Fruit fly (Drosophila melanogaster): ENCODE results near the gene CG11626.

Gene CG11626

dm6 chr3R:19460409-19461217 lies 51.9 kb downstream of the CG11626 start, which contains the start of gene Dys:
Gene Dys, plus strand, starts transcription at chr3R:19461085.
- TF ChIP-seq NFAT (GFP tag; IDR thresholded peaks at IDR 0.05) (no peak), rib (GFP tag; IDR thresholded peaks at IDR 0.05) (peak; percentile 86), Opbp (GFP tag; IDR thresholded peaks at IDR 0.05; ENCODE audit: partially characterized antibody) (no peak), gcm (GFP tag; optimal IDR thresholded peaks at IDR 0.05) (peak; percentile 80), pho (GFP tag; optimal IDR thresholded peaks at IDR 0.05) (peak; percentile 87), CG11247 (GFP tag; IDR thresholded peaks at IDR 0.05) (no peak), HmgZ (tag; optimal IDR thresholded peaks at IDR 0.05) (peak; percentile 91), Hand (GFP tag; optimal IDR thresholded peaks at IDR 0.05) (peak; percentile 74), HmgD (GFP tag; optimal IDR thresholded peaks at IDR 0.05) (peak; percentile 44), lbe (GFP tag; optimal IDR thresholded peaks at IDR 0.05) (peak; percentile 78), wdn (GFP tag; IDR thresholded peaks at IDR 0.05) (peak; percentile 87), CG17328 (GFP tag; IDR thresholded peaks at IDR 0.05) (peak; percentile 82; the same call in 1 of the 2 replicates), MBD-R2 (GFP tag; IDR thresholded peaks at IDR 0.05) (peak; percentile 70; the same call in 1 of the 2 replicates), CG12942 (GFP tag; optimal IDR thresholded peaks at IDR 0.05) (peak; percentile 60), Tbp (GFP tag; optimal IDR thresholded peaks at IDR 0.05) (no peak), tgo (GFP tag; IDR thresholded peaks at IDR 0.05) (peak; percentile 87), CG31224 (GFP tag; IDR thresholded peaks at IDR 0.05) (peak; percentile 81), CG12299 (tag; optimal IDR thresholded peaks at IDR 0.05) (peak; percentile 62), D19A (tag; optimal IDR thresholded peaks at IDR 0.05) (peak; percentile 88), pnt (GFP tag; optimal IDR thresholded peaks at IDR 0.05) (peak; percentile 80), kah (GFP tag; optimal IDR thresholded peaks at IDR 0.05) (peak; percentile 56), CG16863 (GFP tag; optimal IDR thresholded peaks at IDR 0.05) (peak; percentile 79), dmrt99B (tag; optimal IDR thresholded peaks at IDR 0.05) (peak; percentile 91), sqz (GFP tag; optimal IDR thresholded peaks at IDR 0.05) (peak; percentile 52), CG42726 (GFP tag; IDR thresholded peaks at IDR 0.05; ENCODE audit: partially characterized antibody) (no peak), CG16813 (GFP tag; IDR thresholded peaks at IDR 0.05; ENCODE audit: partially characterized antibody) (no peak), usp (GFP tag; optimal IDR thresholded peaks at IDR 0.05) (no peak), Hr51 (GFP tag; optimal IDR thresholded peaks at IDR 0.05) (peak; percentile 53 to 84), gce (GFP tag; IDR thresholded peaks at IDR 0.05) (no peak), pros (GFP tag; optimal IDR thresholded peaks at IDR 0.05) (no peak), fru (optimal IDR thresholded peaks at IDR 0.05) (no peak), bab2 (GFP tag; optimal IDR thresholded peaks at IDR 0.05) (peak; percentile 86), dysf (GFP tag; IDR thresholded peaks at IDR 0.05) (peak; percentile 85), CG12104 (GFP tag; optimal IDR thresholded peaks at IDR 0.05) (peak; percentile 82), CG13624 (GFP tag; optimal IDR thresholded peaks at IDR 0.05) (peak; percentile 87), CG13424 (tag; optimal IDR thresholded peaks at IDR 0.05) (peak; percentile 89), CG10543 (GFP tag; optimal IDR thresholded peaks at IDR 0.05) (no peak), insv (GFP tag; optimal IDR thresholded peaks at IDR 0.05) (no peak), oc (tag; optimal IDR thresholded peaks at IDR 0.05) (peak; percentile 87), ATbp (GFP tag; optimal IDR thresholded peaks at IDR 0.05) (peak; percentile 75), Spps (tag; optimal IDR thresholded peaks at IDR 0.05) (peak; percentile 71), dmrt11E (tag; optimal IDR thresholded peaks at IDR 0.05) (peak; percentile 86), CG15011 (GFP tag; optimal IDR thresholded peaks at IDR 0.05) (peak; percentile 75), cg (GFP tag; optimal IDR thresholded peaks at IDR 0.05) (no peak), trh (GFP tag; optimal IDR thresholded peaks at IDR 0.05) (peak; percentile 63), HLH4C (GFP tag; IDR thresholded peaks at IDR 0.05; ENCODE audit: partially characterized antibody) (no peak), chm (GFP tag; IDR thresholded peaks at IDR 0.05) (no peak), CG17829 (tag; optimal IDR thresholded peaks at IDR 0.05) (peak; percentile 85), Sin3A (optimal IDR thresholded peaks at IDR 0.05) (no peak), CrebB (tag; optimal IDR thresholded peaks at IDR 0.05) (peak; percentile 74)
